Fruit fly (Drosophila melanogaster) whole organism, embryonic: Measurements from ENCODE around the gene Alg9.

Experiments used
- CG10274 ChIP-seq: fragments of 200-800 bp; sonication (Bioruptor generic); optimal IDR thresholded peaks from 3 replicates; lab custom pipeline; 2017; ENCODE audit warnings: missing biosample characterization, mild to moderate bottlenecking, missing genetic modification characterization
- CG10321 ChIP-seq: fragments of 200-800 bp; sonication (Bioruptor generic); IDR thresholded peaks from 2 replicates; pipeline ENCODE4 v1.3.6; 2022; ENCODE audit warnings: missing biosample characterization, missing genetic modification characterization
- CG10959 ChIP-seq: fragments of 200-800 bp; sonication (Bioruptor generic); IDR thresholded peaks from 2 replicates; pipeline ENCODE4 v1.3.6; 2022; ENCODE audit warnings: missing biosample characterization, missing genetic modification characterization
- CG10979 ChIP-seq: fragments of 200-800 bp; sonication (Bioruptor generic); optimal IDR thresholded peaks from 2 replicates; lab custom pipeline; 2018; ENCODE audit warnings: missing biosample characterization, mild to moderate bottlenecking, missing genetic modification characterization, moderate library complexity
- CG11723 ChIP-seq: fragments of 200-800 bp; sonication (Bioruptor generic); optimal IDR thresholded peaks from 2 replicates; lab custom pipeline; 2017; ENCODE audit warnings: missing biosample characterization, mild to moderate bottlenecking, missing genetic modification characterization
- CG12769 ChIP-seq: fragments of 200-800 bp; sonication (Bioruptor generic); optimal IDR thresholded peaks from 2 replicates; lab custom pipeline; 2019; ENCODE audit warnings: missing biosample characterization, mild to moderate bottlenecking, missing genetic modification characterization, moderate library complexity
- CG14965 ChIP-seq: fragments of 200-800 bp; sonication (Bioruptor generic); optimal IDR thresholded peaks from 2 replicates; lab custom pipeline; 2016; ENCODE audit warnings: missing biosample characterization, missing genetic modification characterization, borderline replicate concordance
- CG15479 ChIP-seq: fragments of 200-800 bp; sonication (Bioruptor generic); optimal IDR thresholded peaks from 3 replicates; lab custom pipeline; 2019; ENCODE audit warnings: missing biosample characterization, mild to moderate bottlenecking, missing genetic modification characterization, moderate library complexity
- CG2116 ChIP-seq: fragments of 200-800 bp; sonication (Bioruptor generic); optimal IDR thresholded peaks from 3 replicates; lab custom pipeline; 2018; ENCODE audit warnings: missing biosample characterization, mild to moderate bottlenecking, missing genetic modification characterization
- CG2202 ChIP-seq: fragments of 200-800 bp; sonication (Bioruptor generic); optimal IDR thresholded peaks from 2 replicates; lab custom pipeline; 2018; ENCODE audit warnings: missing biosample characterization, mild to moderate bottlenecking, missing genetic modification characterization
- CG2889 ChIP-seq: fragments of 200-800 bp; sonication (Bioruptor generic); IDR thresholded peaks from 3 replicates; pipeline ENCODE4 v1.3.6; 2022; ENCODE audit warnings: missing biosample characterization, missing genetic modification characterization
- CG33557 ChIP-seq: fragments of 200-800 bp; sonication (Bioruptor generic); optimal IDR thresholded peaks from 2 replicates; lab custom pipeline; 2019; ENCODE audit warnings: missing biosample characterization, mild to moderate bottlenecking, missing genetic modification characterization, moderate library complexity
- CG7372 ChIP-seq: fragments of 200-800 bp; sonication (Bioruptor generic); IDR thresholded peaks from 2 replicates; pipeline ENCODE4 v1.3.6; 2022; ENCODE audit warnings: missing biosample characterization, missing genetic modification characterization
- CG7745 ChIP-seq: fragments of 200-800 bp; sonication (Bioruptor generic); optimal IDR thresholded peaks from 2 replicates; lab custom pipeline; 2018; ENCODE audit warnings: missing biosample characterization, mild to moderate bottlenecking, missing genetic modification characterization, moderate library complexity
- CG7963 ChIP-seq: fragments of 200-800 bp; sonication (Bioruptor generic); IDR thresholded peaks from 3 replicates; pipeline ENCODE4 v1.3.6; 2022; ENCODE audit warnings: missing biosample characterization, missing genetic modification characterization; ENCODE audit not compliant: partially characterized antibody
- CG8388 ChIP-seq: fragments of 200-800 bp; sonication (Bioruptor generic); optimal IDR thresholded peaks from 2 replicates; lab custom pipeline; 2019; ENCODE audit warnings: missing biosample characterization, mild to moderate bottlenecking, missing genetic modification characterization, moderate library complexity
- CG9727 ChIP-seq: fragments of 200-800 bp; sonication (Bioruptor generic); optimal IDR thresholded peaks from 3 replicates; lab custom pipeline; 2017; ENCODE audit warnings: missing biosample characterization, mild to moderate bottlenecking, missing genetic modification characterization
- CG9797 ChIP-seq: fragments of 200-800 bp; sonication (Bioruptor generic); optimal IDR thresholded peaks from 3 replicates; lab custom pipeline; 2018; ENCODE audit warnings: missing biosample characterization, mild to moderate bottlenecking, missing genetic modification characterization
- CoRest ChIP-seq: fragments of 200-800 bp; sonication (Bioruptor generic); optimal IDR thresholded peaks from 3 replicates; lab custom pipeline; 2018; ENCODE audit warnings: missing biosample characterization, mild to moderate bottlenecking, missing genetic modification characterization, moderate library complexity
- D19B ChIP-seq: fragments of 200-800 bp; sonication (Bioruptor generic); optimal IDR thresholded peaks from 2 replicates; lab custom pipeline; 2017; ENCODE audit warnings: missing biosample characterization, mild to moderate bottlenecking, missing genetic modification characterization
- Eip74EF ChIP-seq, 2 experiments: fragments of 200-800 bp in 1 of 2; fragments of >200 bp in 1 of 2; sonication (Bioruptor generic) in 1 of 2; optimal IDR thresholded peaks; 2 replicates each; lab custom pipeline; 2017 to 2019; ENCODE audit warnings: missing biosample characterization in 2 of 2, missing genetic modification characterization in 2 of 2, mild to moderate bottlenecking in 1 of 2, moderate library complexity in 1 of 2
- Fer3 ChIP-seq: fragments of 200-800 bp; sonication (Bioruptor generic); optimal IDR thresholded peaks from 2 replicates; lab custom pipeline; 2018; ENCODE audit warnings: missing biosample characterization, mild to moderate bottlenecking, missing genetic modification characterization, moderate library complexity
- Gsc ChIP-seq: fragments of 200-800 bp; sonication (Bioruptor generic); IDR thresholded peaks from 2 replicates; pipeline ENCODE4 v1.3.6; 2022; ENCODE audit warnings: missing biosample characterization, missing genetic modification characterization
- H2.0 ChIP-seq: fragments of 200-800 bp; sonication (Bioruptor generic); IDR thresholded peaks from 2 replicates; pipeline ENCODE4 v1.3.6; 2022; ENCODE audit warnings: missing biosample characterization, missing genetic modification characterization
- Hr39 ChIP-seq: fragments of >200 bp; optimal IDR thresholded peaks from 2 replicates; lab custom pipeline; 2017
- Pdp1 ChIP-seq, 2 experiments: fragments of 200-800 bp; sonication (Bioruptor generic); optimal IDR thresholded peaks; 3 replicates each; lab custom pipeline; 2016; ENCODE audit warnings: missing biosample characterization in 2 of 2, missing genetic modification characterization in 2 of 2, mild to moderate bottlenecking in 1 of 2, moderate library complexity in 1 of 2
- Rx ChIP-seq: fragments of 200-800 bp; sonication (Bioruptor generic); IDR thresholded peaks from 2 replicates; pipeline ENCODE4 v1.3.6; 2022; ENCODE audit warnings: missing biosample characterization, missing genetic modification characterization
- Sin3A ChIP-seq: fragments of >200 bp; optimal IDR thresholded peaks from 2 replicates; lab custom pipeline; 2018
- Sox100B ChIP-seq: fragments of 200-800 bp; sonication (Bioruptor generic); optimal IDR thresholded peaks from 3 replicates; lab custom pipeline; 2018; ENCODE audit warnings: missing biosample characterization, mild to moderate bottlenecking, missing genetic modification characterization
- chinmo ChIP-seq: fragments of 200-800 bp; sonication (Bioruptor generic); IDR thresholded peaks from 4 replicates; pipeline ENCODE4 v1.3.6; 2022; ENCODE audit warnings: missing biosample characterization, missing genetic modification characterization; ENCODE audit not compliant: partially characterized antibody
- corto ChIP-seq: fragments of 200-800 bp; sonication (Bioruptor generic); optimal IDR thresholded peaks from 2 replicates; lab custom pipeline; 2016; ENCODE audit warnings: missing biosample characterization, mild to moderate bottlenecking, missing genetic modification characterization, moderate library complexity
- disco-r ChIP-seq: fragments of 200-800 bp; sonication (Bioruptor generic); optimal IDR thresholded peaks from 2 replicates; lab custom pipeline; 2016; ENCODE audit warnings: missing biosample characterization, missing genetic modification characterization
- gsb-n ChIP-seq: fragments of 200-800 bp; sonication (Bioruptor generic); optimal IDR thresholded peaks from 3 replicates; lab custom pipeline; 2018; ENCODE audit warnings: missing biosample characterization, mild to moderate bottlenecking, missing genetic modification characterization
- ind ChIP-seq: fragments of 200-800 bp; sonication (Bioruptor generic); optimal IDR thresholded peaks from 3 replicates; lab custom pipeline; 2016; ENCODE audit warnings: missing biosample characterization, missing genetic modification characterization
- insv ChIP-seq, 2 experiments: fragments of 200-800 bp; sonication (Bioruptor generic); optimal IDR thresholded peaks; 3 replicates each; lab custom pipeline; 2016 to 2018; ENCODE audit warnings: missing biosample characterization in 2 of 2, missing genetic modification characterization in 2 of 2
- jigr1 ChIP-seq: fragments of 200-800 bp; sonication (Bioruptor generic); IDR thresholded peaks from 3 replicates; pipeline ENCODE4 v1.3.6; 2022; ENCODE audit warnings: missing biosample characterization, missing genetic modification characterization
- jing ChIP-seq: fragments of 200-800 bp; sonication (Bioruptor generic); optimal IDR thresholded peaks from 2 replicates; lab custom pipeline; 2018; ENCODE audit warnings: missing biosample characterization, mild to moderate bottlenecking, missing genetic modification characterization
- nom ChIP-seq: fragments of 200-800 bp; sonication (Bioruptor generic); optimal IDR thresholded peaks from 2 replicates; lab custom pipeline; 2017; ENCODE audit warnings: missing biosample characterization, missing genetic modification characterization, mild to moderate bottlenecking, moderate library complexity, missing genetic modification reagents
- org-1 ChIP-seq: fragments of 200-800 bp; sonication (Bioruptor generic); optimal IDR thresholded peaks from 2 replicates; lab custom pipeline; 2017; ENCODE audit warnings: missing biosample characterization, missing genetic modification characterization
- prd ChIP-seq, 3 experiments: fragments of >200 bp in 2 of 3; fragments of 200-800 bp in 1 of 3; sonication (Bioruptor generic) in 1 of 3; optimal IDR thresholded peaks in 2 of 3; IDR thresholded peaks in 1 of 3; 2 replicates in 2 of 3; 3 replicates in 1 of 3; pipeline versions ENCODE4 v1.3.6 to Lab custom; 2017 to 2022; ENCODE audit warnings: missing biosample characterization in 1 of 3, missing genetic modification characterization in 1 of 3
- rib ChIP-seq: fragments of 200-800 bp; sonication (Bioruptor generic); IDR thresholded peaks from 2 replicates; pipeline ENCODE4 v1.3.6; 2022; ENCODE audit warnings: missing biosample characterization, missing genetic modification characterization
- salm ChIP-seq: fragments of 200-800 bp; sonication (Bioruptor generic); optimal IDR thresholded peaks from 2 replicates; lab custom pipeline; 2018; ENCODE audit warnings: missing biosample characterization, mild to moderate bottlenecking, missing genetic modification characterization
- schlank ChIP-seq: fragments of 200-800 bp; sonication (Bioruptor generic); optimal IDR thresholded peaks from 2 replicates; lab custom pipeline; 2018; ENCODE audit warnings: missing biosample characterization, mild to moderate bottlenecking, missing genetic modification characterization
- so ChIP-seq: fragments of 200-800 bp; sonication (Bioruptor generic); IDR thresholded peaks from 3 replicates; pipeline ENCODE4 v1.3.6; 2022; ENCODE audit warnings: missing biosample characterization, missing genetic modification characterization
- sob ChIP-seq: fragments of 200-800 bp; sonication (Bioruptor generic); IDR thresholded peaks from 2 replicates; pipeline ENCODE4 v1.3.6; 2022; ENCODE audit warnings: missing biosample characterization, missing genetic modification characterization
- ssp ChIP-seq: fragments of 200-800 bp; sonication (Bioruptor generic); IDR thresholded peaks from 2 replicates; pipeline ENCODE4 v1.3.6; 2022; ENCODE audit warnings: missing biosample characterization, missing genetic modification characterization
- tll ChIP-seq, 2 experiments: fragments of 200-800 bp in 1 of 2; fragments of >200 bp in 1 of 2; sonication (Bioruptor generic) in 1 of 2; optimal IDR thresholded peaks; 2 replicates each; lab custom pipeline; 2017 to 2019; ENCODE audit warnings: missing biosample characterization in 2 of 2, missing genetic modification characterization in 2 of 2, mild to moderate bottlenecking in 1 of 2, moderate library complexity in 1 of 2
- trem ChIP-seq: fragments of 200-800 bp; optimal IDR thresholded peaks from 3 replicates; lab custom pipeline; 2019; ENCODE audit warnings: missing biosample characterization, mild to moderate bottlenecking, missing genetic modification characterization, moderate library complexity
- trh ChIP-seq: fragments of 200-800 bp; sonication (Bioruptor generic); optimal IDR thresholded peaks from 2 replicates; lab custom pipeline; 2016; ENCODE audit warnings: missing biosample characterization, missing genetic modification characterization

The Alg9 gene

dm6 chr3R:25258628-25259240 lies 37.3 kb downstream of the Alg9 start, which contains the start of gene CG11857 (continued):
- TF ChIP-seq CG10979 (tag; lab: Kevin White, UChicago) (peak; percentile 95), Fer3 (tag; lab: Kevin White, UChicago) (peak; percentile 98), CG2889 (GFP tag; lab: Robert Waterston, UW) (peak; percentile 99), disco-r (GFP tag; lab: Kevin White, UChicago) (peak; percentile 93), nom (GFP tag; lab: Kevin White, UChicago) (peak; percentile 80), trh (GFP tag; lab: Kevin White, UChicago) (peak; percentile 97), jigr1 (GFP tag; lab: Robert Waterston, UW) (peak; percentile 99), salm (peak; percentile 88), corto (GFP tag; lab: Kevin White, UChicago) (peak; percentile 95), Hr39 (lab: Kevin White, UChicago) (no peak), insv (GFP tag; optimal IDR thresholded peaks at IDR 0.05; lab: Kevin White, UChicago) (peak in 1 of 2 experiments; percentile 77), trem (tag; lab: Kevin White, UChicago) (peak; percentile 97), D19B (GFP tag; lab: Kevin White, UChicago) (peak; percentile 90), CG7372 (GFP tag; lab: Robert Waterston, UW) (peak; percentile 99), CG33557 (peak; percentile 96), tll (GFP tag; optimal IDR thresholded peaks at IDR 0.05; lab: Kevin White, UChicago) (peak; percentile 45 to 68), CG14965 (peak; percentile 55), jing (peak; percentile 94), CG12769 (tag; lab: Kevin White, UChicago) (peak; percentile 98), Pdp1 (GFP tag; optimal IDR thresholded peaks at IDR 0.05; lab: Kevin White, UChicago) (peak; percentile 98), Eip74EF (GFP tag; optimal IDR thresholded peaks at IDR 0.05; lab: Kevin White, UChicago) (peak in 1 of 2 experiments; percentile 85), CG10274 (peak; percentile 81), org-1 (GFP tag; lab: Kevin White, UChicago) (peak; percentile 93), ssp (GFP tag; lab: Robert Waterston, UW) (peak; percentile 95), CG2202 (tag; lab: Kevin White, UChicago) (peak; percentile 95), Rx (peak; percentile 98), CG15479 (GFP tag; lab: Kevin White, UChicago) (peak; percentile 30), so (GFP tag; lab: Robert Waterston, UW) (peak; percentile 97), sob (GFP tag; lab: Robert Waterston, UW) (peak; percentile 100), CG2116 (GFP tag; lab: Kevin White, UChicago) (peak; percentile 94), chinmo (GFP tag; lab: Robert Waterston, UW) (peak; percentile 98), CG8388 (GFP tag; lab: Kevin White, UChicago) (peak; percentile 95), H2.0 (GFP tag; lab: Robert Waterston, UW) (peak; percentile 99), CG10321 (GFP tag; lab: Robert Waterston, UW) (peak; percentile 83), CG7963 (GFP tag; lab: Robert Waterston, UW) (peak; percentile 99), CG9727 (GFP tag; lab: Kevin White, UChicago) (peak; percentile 98), Sox100B (GFP tag; lab: Kevin White, UChicago) (peak; percentile 93), CG11723 (GFP tag; lab: Kevin White, UChicago) (peak; percentile 94), rib (GFP tag; lab: Robert Waterston, UW) (peak; percentile 99), ind (peak; percentile 99), CG10959 (GFP tag; lab: Robert Waterston, UW) (peak; percentile 99), CoRest (tag; lab: Kevin White, UChicago) (peak; percentile 99), prd (optimal IDR thresholded peaks at IDR 0.05; lab: Kevin White, UChicago) (no peak), prd (GFP tag; IDR thresholded peaks at IDR 0.05; lab: Robert Waterston, UW) (peak; percentile 100), Sin3A (lab: Kevin White, UChicago) (peak; percentile 47), schlank (tag; lab: Kevin White, UChicago) (peak; percentile 96), CG9797 (peak; percentile 66), CG7745 (tag; lab: Kevin White, UChicago) (peak; percentile 76), Gsc (GFP tag; lab: Robert Waterston, UW) (peak; percentile 96), gsb-n (tag; lab: Kevin White, UChicago) (peak; percentile 95)
